Fruit fly (Drosophila melanogaster) whole organism, embryonic: ENCODE results near the gene CG17177.
A peak's percentile ranks its signal among the peaks of the same experiment; 100 is the strongest.

Source experiments
- Aef1 ChIP-seq: fragments of 200-800 bp; sonication (Bioruptor generic); IDR thresholded peaks from 3 replicates; pipeline ENCODE4 v1.3.6; 2022; ENCODE audit warnings: missing biosample characterization, missing genetic modification characterization
- Atf3 ChIP-seq: fragments of 200-800 bp; sonication (Bioruptor generic); optimal IDR thresholded peaks from 3 replicates; lab custom pipeline; 2016; ENCODE audit warnings: missing biosample characterization, missing genetic modification characterization
- CG10267 ChIP-seq: fragments of 200-800 bp; sonication (Bioruptor generic); optimal IDR thresholded peaks from 2 replicates; lab custom pipeline; 2018; ENCODE audit warnings: missing biosample characterization, mild to moderate bottlenecking, missing genetic modification characterization, moderate library complexity
- CG10321 ChIP-seq: fragments of 200-800 bp; sonication (Bioruptor generic); IDR thresholded peaks from 2 replicates; pipeline ENCODE4 v1.3.6; 2022; ENCODE audit warnings: missing biosample characterization, missing genetic modification characterization
- CG11723 ChIP-seq: fragments of 200-800 bp; sonication (Bioruptor generic); optimal IDR thresholded peaks from 2 replicates; lab custom pipeline; 2017; ENCODE audit warnings: missing biosample characterization, mild to moderate bottlenecking, missing genetic modification characterization
- CG12219 ChIP-seq: fragments of 200-800 bp; sonication (Bioruptor generic); optimal IDR thresholded peaks from 3 replicates; lab custom pipeline; 2018; ENCODE audit warnings: missing biosample characterization, mild to moderate bottlenecking, missing genetic modification characterization
- CG14710 ChIP-seq: fragments of 200-800 bp; sonication (Bioruptor generic); optimal IDR thresholded peaks from 3 replicates; lab custom pipeline; 2019; ENCODE audit warnings: missing biosample characterization, mild to moderate bottlenecking, missing genetic modification characterization, moderate library complexity
- CG14860 ChIP-seq: fragments of 200-800 bp; sonication (Bioruptor generic); IDR thresholded peaks from 3 replicates; pipeline ENCODE4 v1.3.6; 2022; ENCODE audit warnings: missing biosample characterization, missing genetic modification characterization; ENCODE audit not compliant: partially characterized antibody
- CG15073 ChIP-seq: fragments of 200-800 bp; sonication (Bioruptor generic); optimal IDR thresholded peaks from 2 replicates; lab custom pipeline; 2016; ENCODE audit warnings: missing biosample characterization, missing genetic modification characterization
- CG1602 ChIP-seq: fragments of 200-800 bp; sonication (Bioruptor generic); optimal IDR thresholded peaks from 3 replicates; lab custom pipeline; 2016; ENCODE audit warnings: missing biosample characterization, missing genetic modification characterization
- CG2712 ChIP-seq: fragments of 200-800 bp; optimal IDR thresholded peaks from 3 replicates; lab custom pipeline; 2019; ENCODE audit warnings: missing biosample characterization, mild to moderate bottlenecking, missing genetic modification characterization, moderate library complexity
- CG31441 ChIP-seq: fragments of 200-800 bp; sonication (Bioruptor generic); IDR thresholded peaks from 2 replicates; pipeline ENCODE4 v1.3.6; 2022; ENCODE audit warnings: missing biosample characterization, missing genetic modification characterization
- CG32532 ChIP-seq: fragments of 200-800 bp; sonication (Bioruptor generic); IDR thresholded peaks from 2 replicates; pipeline ENCODE4 v1.3.6; 2022; ENCODE audit warnings: missing biosample characterization, missing genetic modification characterization
- CG33213 ChIP-seq: fragments of 200-800 bp; sonication (Bioruptor generic); optimal IDR thresholded peaks from 3 replicates; lab custom pipeline; 2016; ENCODE audit warnings: missing biosample characterization, missing genetic modification characterization
- CG42726 ChIP-seq: fragments of 200-800 bp; sonication (Bioruptor generic); IDR thresholded peaks from 2 replicates; pipeline ENCODE4 v1.3.6; 2022; ENCODE audit warnings: missing biosample characterization, missing genetic modification characterization; ENCODE audit not compliant: partially characterized antibody
- CG5245 ChIP-seq: fragments of 200-800 bp; sonication (Bioruptor generic); optimal IDR thresholded peaks from 3 replicates; lab custom pipeline; 2016; ENCODE audit warnings: missing biosample characterization, missing genetic modification characterization
- CG6254 ChIP-seq: fragments of 200-800 bp; sonication (Bioruptor generic); optimal IDR thresholded peaks from 3 replicates; lab custom pipeline; 2017; ENCODE audit warnings: mild to moderate bottlenecking, missing biosample characterization, missing genetic modification reagents, missing genetic modification characterization
- CG7745 ChIP-seq: fragments of 200-800 bp; sonication (Bioruptor generic); optimal IDR thresholded peaks from 2 replicates; lab custom pipeline; 2018; ENCODE audit warnings: missing biosample characterization, mild to moderate bottlenecking, missing genetic modification characterization, moderate library complexity
- CG8944 ChIP-seq: fragments of 200-800 bp; sonication (Bioruptor generic); optimal IDR thresholded peaks from 3 replicates; lab custom pipeline; 2016; ENCODE audit warnings: missing biosample characterization, missing genetic modification characterization
- CG9609 ChIP-seq: fragments of 200-800 bp; sonication (Bioruptor generic); optimal IDR thresholded peaks from 3 replicates; lab custom pipeline; 2016; ENCODE audit warnings: missing biosample characterization, missing genetic modification characterization
- CG9817 ChIP-seq: fragments of 200-800 bp; sonication (Bioruptor generic); optimal IDR thresholded peaks from 2 replicates; lab custom pipeline; 2018; ENCODE audit warnings: missing biosample characterization, mild to moderate bottlenecking, missing genetic modification characterization, moderate library complexity
- Chrac-16 ChIP-seq: fragments of 200-800 bp; sonication (Bioruptor generic); optimal IDR thresholded peaks from 3 replicates; lab custom pipeline; 2016; ENCODE audit warnings: missing biosample characterization, missing genetic modification characterization
- D19B ChIP-seq: fragments of 200-800 bp; sonication (Bioruptor generic); optimal IDR thresholded peaks from 2 replicates; lab custom pipeline; 2017; ENCODE audit warnings: missing biosample characterization, mild to moderate bottlenecking, missing genetic modification characterization
- Dip2 ChIP-seq: fragments of 200-800 bp; sonication (Bioruptor generic); IDR thresholded peaks from 2 replicates; pipeline ENCODE4 v1.3.6; 2022; ENCODE audit warnings: missing biosample characterization, missing genetic modification characterization
- Hsf ChIP-seq: fragments of 200-800 bp; sonication (Bioruptor generic); optimal IDR thresholded peaks from 3 replicates; lab custom pipeline; 2016; ENCODE audit warnings: missing biosample characterization, missing genetic modification characterization
- NK7.1 ChIP-seq: fragments of 200-800 bp; sonication (Bioruptor generic); optimal IDR thresholded peaks from 3 replicates; lab custom pipeline; 2016; ENCODE audit warnings: missing biosample characterization, missing genetic modification characterization
- Sox100B ChIP-seq: fragments of 200-800 bp; sonication (Bioruptor generic); optimal IDR thresholded peaks from 3 replicates; lab custom pipeline; 2018; ENCODE audit warnings: missing biosample characterization, mild to moderate bottlenecking, missing genetic modification characterization
- ato ChIP-seq: fragments of 200-800 bp; sonication (Bioruptor generic); IDR thresholded peaks from 2 replicates; pipeline ENCODE4 v1.3.6; 2022; ENCODE audit warnings: missing biosample characterization, missing genetic modification characterization; ENCODE audit not compliant: partially characterized antibody
- bcd ChIP-seq: fragments of 200-800 bp; sonication (Bioruptor generic); optimal IDR thresholded peaks from 2 replicates; lab custom pipeline; 2017; ENCODE audit warnings: missing biosample characterization, mild to moderate bottlenecking, missing genetic modification characterization
- bigmax ChIP-seq: fragments of 200-800 bp; sonication (Bioruptor generic); optimal IDR thresholded peaks from 2 replicates; lab custom pipeline; 2018; ENCODE audit warnings: missing biosample characterization, mild to moderate bottlenecking, missing genetic modification characterization
- cas ChIP-seq: fragments of 200-800 bp; sonication (Bioruptor generic); IDR thresholded peaks from 2 replicates; pipeline ENCODE4 v1.3.6; 2022; ENCODE audit warnings: missing biosample characterization, missing genetic modification characterization
- crol ChIP-seq: fragments of 200-800 bp; sonication (Bioruptor generic); IDR thresholded peaks from 2 replicates; pipeline ENCODE4 v1.3.6; 2022; ENCODE audit warnings: missing biosample characterization, missing genetic modification characterization
- dimm ChIP-seq: fragments of 200-800 bp; sonication (Bioruptor generic); IDR thresholded peaks from 2 replicates; pipeline ENCODE4 v1.3.6; 2022; ENCODE audit warnings: missing biosample characterization, missing genetic modification characterization
- her ChIP-seq: fragments of 200-800 bp; sonication (Bioruptor generic); optimal IDR thresholded peaks from 2 replicates; lab custom pipeline; 2016; ENCODE audit warnings: missing biosample characterization, missing genetic modification characterization
- ken ChIP-seq: fragments of 200-800 bp; sonication (Bioruptor generic); IDR thresholded peaks from 3 replicates; pipeline ENCODE4 v1.3.6; 2022; ENCODE audit warnings: missing biosample characterization, missing genetic modification characterization
- klu ChIP-seq: fragments of 200-800 bp; sonication (Bioruptor generic); IDR thresholded peaks from 2 replicates; pipeline ENCODE4 v1.3.6; 2022; ENCODE audit warnings: missing biosample characterization, missing genetic modification characterization
- kni ChIP-seq: fragments of 200-800 bp; sonication (Bioruptor generic); optimal IDR thresholded peaks from 3 replicates; lab custom pipeline; 2017; ENCODE audit warnings: mild to moderate bottlenecking, missing biosample characterization, missing genetic modification reagents, missing genetic modification characterization
- maf-S ChIP-seq: fragments of 200-800 bp; sonication (Bioruptor generic); optimal IDR thresholded peaks from 2 replicates; lab custom pipeline; 2016; ENCODE audit warnings: missing biosample characterization, missing genetic modification characterization
- nom ChIP-seq: fragments of 200-800 bp; sonication (Bioruptor generic); optimal IDR thresholded peaks from 2 replicates; lab custom pipeline; 2017; ENCODE audit warnings: missing biosample characterization, missing genetic modification characterization, mild to moderate bottlenecking, moderate library complexity, missing genetic modification reagents
- pnt ChIP-seq: fragments of 200-800 bp; sonication (Bioruptor generic); optimal IDR thresholded peaks from 3 replicates; lab custom pipeline; 2016; ENCODE audit warnings: missing biosample characterization, missing genetic modification characterization
- ranshi ChIP-seq: fragments of 200-800 bp; sonication (Bioruptor generic); IDR thresholded peaks from 2 replicates; pipeline ENCODE4 v1.3.6; 2022; ENCODE audit warnings: missing biosample characterization, missing genetic modification characterization
- sc ChIP-seq, 3 experiments: fragments of >200 bp in 2 of 3; fragments of 200-800 bp in 1 of 3; sonication (Bioruptor generic) in 1 of 3; optimal IDR thresholded peaks; 2 replicates in 2 of 3; 3 replicates in 1 of 3; lab custom pipeline; 2017; ENCODE audit warnings: mild to moderate bottlenecking in 1 of 3, missing biosample characterization in 1 of 3, missing genetic modification characterization in 1 of 3, missing genetic modification reagents in 1 of 3
- scrt ChIP-seq: fragments of 200-800 bp; sonication (Bioruptor generic); optimal IDR thresholded peaks from 2 replicates; lab custom pipeline; 2018; ENCODE audit warnings: missing biosample characterization, mild to moderate bottlenecking, missing genetic modification characterization, moderate library complexity
- sd ChIP-seq: fragments of 200-800 bp; sonication (Bioruptor generic); optimal IDR thresholded peaks from 3 replicates; lab custom pipeline; 2018; ENCODE audit warnings: missing biosample characterization, mild to moderate bottlenecking, missing genetic modification characterization, moderate library complexity
- so ChIP-seq: fragments of 200-800 bp; sonication (Bioruptor generic); IDR thresholded peaks from 3 replicates; pipeline ENCODE4 v1.3.6; 2022; ENCODE audit warnings: missing biosample characterization, missing genetic modification characterization
- stwl ChIP-seq: fragments of 200-800 bp; sonication (Bioruptor generic); optimal IDR thresholded peaks from 3 replicates; lab custom pipeline; 2018; ENCODE audit warnings: missing biosample characterization, mild to moderate bottlenecking, missing genetic modification characterization, moderate library complexity
- toy ChIP-seq: fragments of 200-800 bp; sonication (Bioruptor generic); IDR thresholded peaks from 2 replicates; pipeline ENCODE4 v1.3.6; 2022; ENCODE audit warnings: missing biosample characterization, missing genetic modification characterization
- trem ChIP-seq: fragments of 200-800 bp; optimal IDR thresholded peaks from 3 replicates; lab custom pipeline; 2019; ENCODE audit warnings: missing biosample characterization, mild to moderate bottlenecking, missing genetic modification characterization, moderate library complexity
- vfl ChIP-seq: fragments of 200-800 bp; sonication (Bioruptor generic); optimal IDR thresholded peaks from 2 replicates; lab custom pipeline; 2016; ENCODE audit warnings: missing biosample characterization, missing genetic modification characterization
- wek ChIP-seq: fragments of 200-800 bp; sonication (Bioruptor generic); optimal IDR thresholded peaks from 3 replicates; lab custom pipeline; 2018; ENCODE audit warnings: missing biosample characterization, mild to moderate bottlenecking, missing genetic modification characterization, moderate library complexity

CG17177 gene

dm6 chr3L:14652554-14652953 is 48.9 kb downstream of the CG17177 start (continued):
- TF ChIP-seq CG15073 (GFP tag; lab: Kevin White, UChicago), result no peak
- peak; percentile 67 for TF ChIP-seq CG11723 (GFP tag; lab: Kevin White, UChicago)
- peak; percentile 75 for TF ChIP-seq Chrac-16 (GFP tag; lab: Kevin White, UChicago)
- no peak for TF ChIP-seq CG32532 (GFP tag; lab: Robert Waterston, UW)
- peak; percentile 47 for TF ChIP-seq scrt (GFP tag; lab: Kevin White, UChicago)
- peak; percentile 30 for TF ChIP-seq kni
- TF ChIP-seq Atf3 (GFP tag; lab: Kevin White, UChicago), result peak; percentile 54
- TF ChIP-seq ato (GFP tag; lab: Robert Waterston, UW), result no peak
- peak; percentile 72; the same call in 1 of the 2 replicates for TF ChIP-seq ranshi (GFP tag; lab: Robert Waterston, UW)
- peak; percentile 94 for TF ChIP-seq CG14710 (tag; lab: Kevin White, UChicago)
- peak; percentile 52; the same call in 1 of the 3 replicates for TF ChIP-seq so (GFP tag; lab: Robert Waterston, UW)
- peak; percentile 29 for TF ChIP-seq maf-S (GFP tag; lab: Kevin White, UChicago)
- TF ChIP-seq CG9817 (tag; lab: Kevin White, UChicago), result peak; percentile 5
- TF ChIP-seq bigmax, result no peak
- peak; percentile 94 for TF ChIP-seq nom
- peak; percentile 78 for TF ChIP-seq sd (tag; lab: Kevin White, UChicago)
- no peak for TF ChIP-seq klu
- peak; percentile 87 for TF ChIP-seq CG10267 (tag; lab: Kevin White, UChicago)
- no peak for TF ChIP-seq CG10321
- peak; percentile 73 for TF ChIP-seq CG5245 (GFP tag; lab: Kevin White, UChicago)
- peak; percentile 89 for TF ChIP-seq CG6254 (GFP tag; lab: Kevin White, UChicago)
- TF ChIP-seq crol (GFP tag; lab: Robert Waterston, UW), result peak; percentile 28; the same call in 1 of the 2 replicates
- TF ChIP-seq stwl, result peak; percentile 16
- TF ChIP-seq CG9609 (GFP tag; lab: Kevin White, UChicago), result peak; percentile 59
- no peak for TF ChIP-seq CG14860
- no peak for TF ChIP-seq CG42726 (GFP tag; lab: Robert Waterston, UW)
- TF ChIP-seq pnt (GFP tag; lab: Kevin White, UChicago), result peak; percentile 57
- TF ChIP-seq sc (optimal IDR thresholded peaks at IDR 0.05; lab: Kevin White, UChicago), result no peak
- peak; percentile 87 for TF ChIP-seq sc (GFP tag; optimal IDR thresholded peaks at IDR 0.05; lab: Kevin White, UChicago)
- peak; percentile 85 for TF ChIP-seq CG1602 (GFP tag; lab: Kevin White, UChicago)
- peak; percentile 74 for TF ChIP-seq Hsf (GFP tag; lab: Kevin White, UChicago)
- TF ChIP-seq CG12219, result peak; percentile 75
- TF ChIP-seq cas (GFP tag; lab: Robert Waterston, UW), result 0 out of 2 replicates have a peak, but pooled peaks have one; percentile 22
- TF ChIP-seq wek (GFP tag; lab: Kevin White, UChicago), result no peak
- TF ChIP-seq vfl (GFP tag; lab: Kevin White, UChicago), result no peak
- TF ChIP-seq NK7.1 (GFP tag; lab: Kevin White, UChicago), result no peak
- TF ChIP-seq trem (tag; lab: Kevin White, UChicago), result peak; percentile 89
- peak; percentile 87 for TF ChIP-seq CG31441 (GFP tag; lab: Robert Waterston, UW)
- TF ChIP-seq CG7745, result peak; percentile 62
- TF ChIP-seq bcd (GFP tag; lab: Kevin White, UChicago), result peak; percentile 66
- TF ChIP-seq dimm, result no peak
- TF ChIP-seq toy, result no peak
- TF ChIP-seq ken (GFP tag; lab: Robert Waterston, UW), result peak; percentile 64; the same call in 1 of the 3 replicates
- no peak for TF ChIP-seq Dip2
- 0 out of 3 replicates have a peak, but pooled peaks have one; percentile 12 for TF ChIP-seq Aef1 (GFP tag; lab: Robert Waterston, UW)
- TF ChIP-seq CG33213 (GFP tag; lab: Kevin White, UChicago), result peak; percentile 23
- peak; percentile 61 for TF ChIP-seq CG8944 (GFP tag; lab: Kevin White, UChicago)
- TF ChIP-seq her (GFP tag; lab: Kevin White, UChicago), result peak; percentile 34
- TF ChIP-seq CG2712 (tag; lab: Kevin White, UChicago), result peak; percentile 96
- TF ChIP-seq D19B, result no peak
- peak; percentile 73 for TF ChIP-seq Sox100B (GFP tag; lab: Kevin White, UChicago)
